Worm (Caenorhabditis elegans) whole organism, late embryonic: ENCODE measurements around the gene mcu-1.

Source experiments
- F13H6.1 ChIP-seq: sonication (generic microtip); optimal IDR thresholded peaks from 2 replicates; lab custom pipeline; 2016; ENCODE audit warnings: missing genetic modification characterization, missing compliant biosample characterization
- K02D7.2 ChIP-seq: sonication (generic microtip); optimal IDR thresholded peaks from 2 replicates; lab custom pipeline; 2017; ENCODE audit warnings: mild to moderate bottlenecking, missing genetic modification characterization, missing compliant biosample characterization
- K09A11.1 ChIP-seq: sonication (generic microtip); optimal IDR thresholded peaks from 2 replicates; lab custom pipeline; 2017; ENCODE audit warnings: antibody characterized with exemption, mild to moderate bottlenecking, missing genetic modification characterization, missing compliant biosample characterization; ENCODE audit not compliant: insufficient read depth
- Y22D7AL.16 ChIP-seq: sonication (generic microtip); optimal IDR thresholded peaks from 2 replicates; lab custom pipeline; 2016; ENCODE audit warnings: missing genetic modification characterization, missing compliant biosample characterization
- ama-1 ChIP-seq: fragments of 150-350 bp; optimal IDR thresholded peaks from 2 replicates; lab custom pipeline; 2014
- ceh-14 ChIP-seq: sonication (generic microtip); optimal IDR thresholded peaks from 2 replicates; lab custom pipeline; 2016; ENCODE audit warnings: missing genotype, missing genetic modification characterization, missing compliant biosample characterization
- ceh-2 ChIP-seq: sonication (generic microtip); optimal IDR thresholded peaks from 2 replicates; lab custom pipeline; 2016; ENCODE audit warnings: missing genotype, missing genetic modification characterization, missing compliant biosample characterization
- ceh-22 ChIP-seq: sonication (generic microtip); optimal IDR thresholded peaks from 2 replicates; lab custom pipeline; 2017; ENCODE audit warnings: missing biosample characterization, missing genetic modification characterization
- ceh-24 ChIP-seq: sonication (generic microtip); optimal IDR thresholded peaks from 2 replicates; lab custom pipeline; 2016; ENCODE audit warnings: mild to moderate bottlenecking, missing genetic modification characterization, missing compliant biosample characterization
- ceh-31 ChIP-seq: sonication (generic microtip); optimal IDR thresholded peaks from 2 replicates; lab custom pipeline; 2016; ENCODE audit warnings: missing genetic modification characterization, missing compliant biosample characterization
- ceh-9 ChIP-seq: sonication (generic microtip); optimal IDR thresholded peaks from 2 replicates; lab custom pipeline; 2016; ENCODE audit warnings: mild to moderate bottlenecking, missing genetic modification characterization, inconsistent platforms, missing compliant biosample characterization
- che-1 ChIP-seq: sonication (generic microtip); optimal IDR thresholded peaks from 2 replicates; lab custom pipeline; 2016; ENCODE audit warnings: mild to moderate bottlenecking, missing genetic modification characterization, missing compliant biosample characterization
- dmd-4 ChIP-seq: sonication (generic microtip); optimal IDR thresholded peaks from 2 replicates; lab custom pipeline; 2016; ENCODE audit warnings: borderline replicate concordance, missing genetic modification characterization, missing compliant biosample characterization
- dve-1 ChIP-seq: sonication (generic microtip); optimal IDR thresholded peaks from 2 replicates; lab custom pipeline; 2017; ENCODE audit warnings: antibody characterized with exemption, mild to moderate bottlenecking, missing genetic modification characterization, missing compliant biosample characterization
- elt-2 ChIP-seq: sonication (generic microtip); optimal IDR thresholded peaks from 2 replicates; lab custom pipeline; 2016; ENCODE audit warnings: missing genetic modification reagents, missing genetic modification characterization, missing compliant biosample characterization
- eyg-1 ChIP-seq: sonication (generic microtip); optimal IDR thresholded peaks from 2 replicates; lab custom pipeline; 2016; ENCODE audit warnings: missing genotype, missing genetic modification characterization, missing compliant biosample characterization
- fkh-10 ChIP-seq: fragments of 150-350 bp; optimal IDR thresholded peaks from 2 replicates; lab custom pipeline; 2014; ENCODE audit warnings: missing biosample characterization, missing genetic modification reagents, missing genetic modification characterization
- fkh-6 ChIP-seq: sonication (generic microtip); optimal IDR thresholded peaks from 2 replicates; lab custom pipeline; 2016; ENCODE audit warnings: missing genetic modification characterization, missing compliant biosample characterization
- hlh-13 ChIP-seq: fragments of 200-800 bp; sonication (Bioruptor generic); optimal IDR thresholded peaks from 2 replicates; lab custom pipeline; 2018; ENCODE audit warnings: mild to moderate bottlenecking, missing genetic modification characterization, missing compliant biosample characterization
- hlh-30 ChIP-seq: sonication (generic microtip); optimal IDR thresholded peaks from 2 replicates; lab custom pipeline; 2017; ENCODE audit warnings: antibody characterized with exemption, missing genetic modification characterization, missing compliant biosample characterization; ENCODE audit not compliant: insufficient read depth
- hlh-6 ChIP-seq: sonication (generic microtip); optimal IDR thresholded peaks from 2 replicates; lab custom pipeline; 2016; ENCODE audit warnings: missing genotype, missing genetic modification characterization, missing compliant biosample characterization
- lim-6 ChIP-seq: sonication (generic microtip); optimal IDR thresholded peaks from 2 replicates; lab custom pipeline; 2016; ENCODE audit warnings: missing genetic modification characterization, missing compliant biosample characterization
- lin-11 ChIP-seq: fragments of 200-800 bp; sonication (Bioruptor generic); optimal IDR thresholded peaks from 2 replicates; lab custom pipeline; 2018; ENCODE audit warnings: mild to moderate bottlenecking, missing genetic modification characterization, missing compliant biosample characterization
- madf-2 ChIP-seq: sonication (generic microtip); optimal IDR thresholded peaks from 2 replicates; lab custom pipeline; 2017; ENCODE audit warnings: missing genetic modification characterization, missing compliant biosample characterization
- nfya-1 ChIP-seq: sonication (generic microtip); optimal IDR thresholded peaks from 2 replicates; lab custom pipeline; 2017; ENCODE audit warnings: missing genetic modification characterization, mild to moderate bottlenecking, missing compliant biosample characterization, antibody characterized with exemption, moderate library complexity
- nhr-232 ChIP-seq: sonication (generic microtip); optimal IDR thresholded peaks from 2 replicates; lab custom pipeline; 2016; ENCODE audit warnings: missing genetic modification characterization, missing compliant biosample characterization
- pag-3 ChIP-seq: sonication (generic microtip); optimal IDR thresholded peaks from 2 replicates; lab custom pipeline; 2016; ENCODE audit warnings: missing compliant biosample characterization, missing genetic modification characterization, borderline replicate concordance
- pha-2 ChIP-seq: sonication (generic microtip); optimal IDR thresholded peaks from 2 replicates; lab custom pipeline; 2017; ENCODE audit warnings: mild to moderate bottlenecking, missing genetic modification characterization, missing compliant biosample characterization
- pros-1 ChIP-seq: fragments of 150-350 bp; optimal IDR thresholded peaks from 2 replicates; lab custom pipeline; 2014; ENCODE audit warnings: missing biosample characterization, missing genetic modification reagents, missing genetic modification characterization
- sdc-2 ChIP-seq: sonication (generic microtip); optimal IDR thresholded peaks from 2 replicates; lab custom pipeline; 2016; ENCODE audit warnings: missing genotype, missing genetic modification characterization, missing compliant biosample characterization
- syd-9 ChIP-seq: sonication (generic microtip); optimal IDR thresholded peaks from 2 replicates; lab custom pipeline; 2016; ENCODE audit warnings: mild to moderate bottlenecking, missing genetic modification characterization, moderate library complexity, missing compliant biosample characterization
- tbx-7 ChIP-seq: sonication (generic microtip); optimal IDR thresholded peaks from 2 replicates; lab custom pipeline; 2016; ENCODE audit warnings: missing genotype, missing genetic modification characterization, missing compliant biosample characterization
- unc-42 ChIP-seq: sonication (generic microtip); optimal IDR thresholded peaks from 2 replicates; lab custom pipeline; 2016; ENCODE audit warnings: missing genotype, missing genetic modification characterization, missing compliant biosample characterization
- unc-55 ChIP-seq: sonication (generic microtip); optimal IDR thresholded peaks from 2 replicates; lab custom pipeline; 2017; ENCODE audit warnings: missing biosample characterization, missing genetic modification reagents, missing genetic modification characterization

The mcu-1 gene

DNA sequence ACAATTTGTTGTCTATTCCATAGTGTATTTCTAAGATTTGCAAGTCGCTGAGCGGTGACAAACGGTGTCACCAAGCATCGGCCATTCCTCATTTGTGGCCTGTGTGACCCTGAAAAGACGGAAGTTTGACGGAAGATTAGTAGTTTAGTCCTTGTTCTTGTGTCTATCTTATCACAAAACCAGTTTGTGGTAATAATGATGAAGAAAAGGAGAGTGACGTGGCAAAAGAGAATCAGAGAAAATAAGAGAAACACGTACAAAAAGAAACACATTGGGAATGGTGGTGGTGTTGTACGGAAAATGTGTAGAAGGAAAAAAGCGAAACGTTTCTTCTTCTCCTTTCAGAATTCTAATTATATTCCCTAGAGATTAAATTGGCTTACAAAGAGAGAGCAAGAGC lies at the start of gene mcu-1:
TSS of gene mcu-1 (minus strand) at position 109 of the 400 bp plus-strand sequence.
- TF ChIP-seq unc-42 (tag; lab: Kevin White, UChicago), result no peak
- no peak for TF ChIP-seq pros-1 (tag; lab: Kevin White, UChicago)
- TF ChIP-seq Y22D7AL.16 (tag; lab: Kevin White, UChicago), result no peak
- no peak for TF ChIP-seq che-1 (tag; lab: Kevin White, UChicago)
- TF ChIP-seq lin-11 (tag; lab: Kevin White, UChicago), result no peak
- TF ChIP-seq syd-9, result no peak
- no peak for TF ChIP-seq nhr-232 (tag; lab: Kevin White, UChicago)
- TF ChIP-seq, all 69 proteins: peak for 0

DNA sequence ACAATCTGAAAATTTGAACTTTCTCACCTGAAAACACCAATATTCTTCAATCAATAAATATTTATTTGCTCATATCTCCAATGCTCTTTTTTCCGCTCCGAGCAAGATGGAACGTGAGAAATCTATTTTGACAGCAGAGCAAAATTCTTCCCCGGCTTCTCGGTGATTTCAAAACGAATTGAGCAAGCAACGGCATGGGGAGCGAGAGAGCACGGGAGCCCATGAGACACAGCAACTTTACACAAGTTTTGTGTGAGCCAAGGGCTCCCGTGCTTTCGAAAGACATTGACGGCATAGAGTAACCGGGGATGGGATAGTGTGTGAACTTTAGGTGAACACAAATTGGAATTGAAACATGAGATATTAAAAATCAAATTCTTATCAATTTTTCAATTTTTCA lies 47.8 kb upstream of the mcu-1 start:
- TF ChIP-seq lim-6 (tag; lab: Kevin White, UChicago), result no peak
- TF ChIP-seq hlh-30 (tag; lab: Kevin White, UChicago), result no peak
- TF ChIP-seq nfya-1 (tag; lab: Kevin White, UChicago), result peak; percentile 2
- no peak for TF ChIP-seq K09A11.1 (tag; lab: Kevin White, UChicago)
- peak; percentile 38 for TF ChIP-seq unc-55 (GFP tag; lab: Kevin White, UChicago)
- TF ChIP-seq ceh-2 (tag; lab: Kevin White, UChicago), result no peak
- TF ChIP-seq K02D7.2 (tag; lab: Kevin White, UChicago), result no peak

DNA sequence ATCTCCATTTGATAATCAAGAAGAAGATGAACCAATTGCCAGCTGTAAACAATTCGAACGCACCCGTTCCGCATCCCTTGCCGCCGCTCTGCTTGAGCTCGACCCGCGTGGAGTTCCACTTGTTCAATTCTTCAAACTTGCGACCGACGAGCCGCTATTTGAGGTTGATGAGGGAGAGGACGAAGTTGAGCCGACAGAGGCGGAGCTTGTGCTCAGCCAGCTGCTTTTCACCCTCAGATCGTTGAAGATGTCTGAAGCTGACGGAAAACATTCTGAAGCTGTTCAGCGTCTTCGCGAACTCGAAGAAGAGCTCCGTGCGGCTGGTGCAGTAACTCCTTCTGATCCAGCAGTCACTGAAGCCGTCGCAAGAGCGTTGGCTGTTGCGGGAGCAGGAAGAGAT lies 46.8 kb upstream of the mcu-1 start:
- TF ChIP-seq tbx-7 (tag; lab: Kevin White, UChicago) (no peak), elt-2 (no peak), hlh-6 (tag; lab: Kevin White, UChicago) (no peak), fkh-10 (no peak), eyg-1 (no peak), pag-3 (tag; lab: Kevin White, UChicago) (no peak), hlh-13 (no peak), unc-55 (GFP tag; lab: Kevin White, UChicago) (no peak), ceh-31 (tag; lab: Kevin White, UChicago) (no peak), lim-6 (tag; lab: Kevin White, UChicago) (no peak), F13H6.1 (tag; lab: Kevin White, UChicago) (no peak), madf-2 (tag; lab: Kevin White, UChicago) (no peak)

DNA sequence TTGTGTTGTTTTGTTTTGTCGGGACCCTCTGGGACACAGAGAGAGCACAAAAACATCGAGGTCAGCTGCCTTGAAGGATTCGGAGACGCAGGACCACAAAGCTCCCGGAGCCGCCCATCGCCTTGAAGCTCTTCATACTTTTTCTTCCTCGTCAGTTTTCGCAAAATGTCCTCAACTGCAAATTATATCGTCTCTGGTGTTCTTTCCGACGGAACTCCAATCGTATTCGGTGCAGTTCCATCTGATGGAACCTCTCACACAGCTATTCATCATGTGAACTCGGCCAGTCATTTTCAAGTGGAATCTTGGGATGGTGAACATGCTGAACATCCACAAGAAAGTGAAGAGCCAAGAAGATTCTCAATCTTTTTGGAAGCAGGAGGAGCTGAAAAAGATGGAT lies 46.4 kb upstream of the mcu-1 start:
- TF ChIP-seq ama-1 (lab: Kevin White, UChicago), result peak; percentile 42
- no peak for TF ChIP-seq ceh-22

DNA sequence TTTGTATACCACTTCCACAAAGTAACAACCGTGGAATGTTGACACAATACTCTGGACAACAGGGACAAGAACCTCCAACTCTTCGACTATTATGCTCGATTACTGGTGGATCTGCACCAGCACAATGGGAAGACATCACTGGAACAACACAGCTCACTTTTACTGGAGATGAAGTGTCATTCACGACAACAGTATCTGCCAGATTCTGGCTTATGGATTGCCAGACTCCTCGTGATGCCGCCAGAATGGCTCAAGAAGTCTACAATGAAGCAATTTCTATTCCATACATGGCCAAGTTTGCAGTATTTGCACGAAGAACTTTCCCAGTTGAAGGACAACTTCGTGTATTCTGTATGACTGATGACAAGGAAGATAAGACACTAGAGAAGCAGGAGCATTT lies 44.2 kb upstream of the mcu-1 start:
- TF ChIP-seq F13H6.1 (tag; lab: Kevin White, UChicago) (no peak), sdc-2 (tag; lab: Kevin White, UChicago) (no peak), ceh-24 (tag; lab: Kevin White, UChicago) (no peak), dmd-4 (tag; lab: Kevin White, UChicago) (no peak), lin-11 (tag; lab: Kevin White, UChicago) (no peak), ceh-9 (no peak), dve-1 (tag; lab: Kevin White, UChicago) (no peak), tbx-7 (tag; lab: Kevin White, UChicago) (no peak), pha-2 (tag; lab: Kevin White, UChicago) (no peak), fkh-6 (tag; lab: Kevin White, UChicago) (no peak), ceh-14 (tag; lab: Kevin White, UChicago) (no peak)
